Worm (Caenorhabditis elegans) whole organism, L2 larva: ENCODE data around the gene cest-1.2.

Experiments used
- C34F6.9 ChIP-seq: fragments of 150-350 bp; optimal IDR thresholded peaks from 2 replicates; lab custom pipeline; 2014; ENCODE audit warnings: missing biosample characterization, missing genetic modification characterization
- F13H6.1 ChIP-seq: sonication (generic microtip); optimal IDR thresholded peaks from 2 replicates; lab custom pipeline; 2016; ENCODE audit warnings: missing genetic modification characterization, missing compliant biosample characterization
- R02D3.7 ChIP-seq: fragments of 150-350 bp; optimal IDR thresholded peaks from 2 replicates; lab custom pipeline; 2014; ENCODE audit warnings: missing biosample characterization, missing genetic modification characterization
- aly-2 ChIP-seq: fragments of 150-350 bp; optimal IDR thresholded peaks from 2 replicates; lab custom pipeline; 2014; ENCODE audit warnings: missing biosample characterization, missing genetic modification characterization
- ama-1 ChIP-seq: fragments of 150-350 bp; optimal IDR thresholded peaks from 2 replicates; lab custom pipeline; 2018; ENCODE audit warnings: inconsistent platforms
- blmp-1 ChIP-seq: sonication (generic microtip); optimal IDR thresholded peaks from 2 replicates; lab custom pipeline; 2017; ENCODE audit warnings: missing genetic modification characterization, mild to moderate bottlenecking, missing compliant biosample characterization, antibody characterized with exemption, moderate library complexity; ENCODE audit not compliant: insufficient read depth
- ceh-16 ChIP-seq: fragments of 150-350 bp; optimal IDR thresholded peaks from 2 replicates; lab custom pipeline; 2014; ENCODE audit warnings: missing biosample characterization, missing genetic modification characterization
- crh-2 ChIP-seq: sonication (generic microtip); optimal IDR thresholded peaks from 2 replicates; lab custom pipeline; 2017; ENCODE audit warnings: missing biosample characterization, missing genetic modification characterization
- dmd-4 ChIP-seq: sonication (generic microtip); optimal IDR thresholded peaks from 2 replicates; lab custom pipeline; 2017; ENCODE audit warnings: missing biosample characterization, missing genetic modification characterization
- egl-27 ChIP-seq: sonication (generic microtip); optimal IDR thresholded peaks from 3 replicates; lab custom pipeline; 2017; ENCODE audit warnings: missing biosample characterization, missing genetic modification reagents, missing genetic modification characterization
- elt-1 ChIP-seq: fragments of 150-350 bp; optimal IDR thresholded peaks from 2 replicates; lab custom pipeline; 2014; ENCODE audit warnings: missing biosample characterization, missing genetic modification characterization
- elt-3 ChIP-seq: sonication (generic microtip); optimal IDR thresholded peaks from 2 replicates; lab custom pipeline; 2017; ENCODE audit warnings: missing biosample characterization, missing genetic modification characterization
- fos-1 ChIP-seq: fragments of 150-350 bp; optimal IDR thresholded peaks from 2 replicates; lab custom pipeline; 2014; ENCODE audit warnings: missing biosample characterization, missing genetic modification characterization
- gmeb-1 ChIP-seq: fragments of 150-350 bp; optimal IDR thresholded peaks from 2 replicates; lab custom pipeline; 2014; ENCODE audit warnings: missing biosample characterization, missing genetic modification characterization
- lin-11 ChIP-seq: fragments of 150-350 bp; sonication (generic microtip); optimal IDR thresholded peaks from 2 replicates; lab custom pipeline; 2014; ENCODE audit warnings: missing biosample characterization, missing genetic modification characterization, inconsistent platforms, mixed read lengths
- lin-13 ChIP-seq: fragments of 150-350 bp; optimal IDR thresholded peaks from 2 replicates; lab custom pipeline; 2014; ENCODE audit warnings: missing biosample characterization, missing genetic modification reagents, missing genetic modification characterization
- lsy-2 ChIP-seq, 2 experiments: fragments of 150-350 bp in 1 of 2; sonication (generic microtip) in 1 of 2; optimal IDR thresholded peaks; 2 replicates each; lab custom pipeline; 2014 to 2017; ENCODE audit warnings: missing biosample characterization in 2 of 2, missing genetic modification characterization in 2 of 2
- mab-5 ChIP-seq: fragments of 150-350 bp; optimal IDR thresholded peaks from 2 replicates; lab custom pipeline; 2014; ENCODE audit warnings: missing biosample characterization, missing genetic modification characterization
- mbf-1 ChIP-seq: sonication (generic microtip); optimal IDR thresholded peaks from 2 replicates; lab custom pipeline; 2017; ENCODE audit warnings: missing biosample characterization, missing genetic modification characterization
- nhr-10 ChIP-seq: sonication (generic microtip); optimal IDR thresholded peaks from 2 replicates; lab custom pipeline; 2017; ENCODE audit warnings: missing biosample characterization, missing genetic modification characterization
- nhr-12 ChIP-seq: fragments of 150-350 bp; optimal IDR thresholded peaks from 2 replicates; lab custom pipeline; 2014; ENCODE audit warnings: missing biosample characterization, missing genetic modification characterization
- nhr-129 ChIP-seq: fragments of 150-350 bp; optimal IDR thresholded peaks from 2 replicates; lab custom pipeline; 2014; ENCODE audit warnings: missing biosample characterization, missing genetic modification characterization
- nhr-23 ChIP-seq: fragments of 150-350 bp; optimal IDR thresholded peaks from 2 replicates; lab custom pipeline; 2014; ENCODE audit warnings: missing biosample characterization, missing genetic modification reagents, missing genetic modification characterization
- nhr-237 ChIP-seq: fragments of 150-350 bp; optimal IDR thresholded peaks from 2 replicates; lab custom pipeline; 2014; ENCODE audit warnings: missing biosample characterization, missing genetic modification characterization
- nhr-25 ChIP-seq: fragments of 150-350 bp; sonication (generic microtip); optimal IDR thresholded peaks from 3 replicates; lab custom pipeline; 2014; ENCODE audit warnings: missing biosample characterization, missing genetic modification characterization
- nhr-6 ChIP-seq: fragments of 150-350 bp; optimal IDR thresholded peaks from 2 replicates; lab custom pipeline; 2014; ENCODE audit warnings: missing biosample characterization, missing genetic modification characterization
- nhr-77 ChIP-seq: fragments of 150-350 bp; optimal IDR thresholded peaks from 2 replicates; lab custom pipeline; 2014; ENCODE audit warnings: missing biosample characterization, missing genetic modification characterization
- peb-1 ChIP-seq: fragments of 150-350 bp; optimal IDR thresholded peaks from 2 replicates; lab custom pipeline; 2014; ENCODE audit warnings: missing biosample characterization, missing genetic modification characterization
- sem-4 ChIP-seq: fragments of 150-350 bp; optimal IDR thresholded peaks from 2 replicates; lab custom pipeline; 2014; ENCODE audit warnings: missing biosample characterization, missing genetic modification reagents, missing genetic modification characterization
- skn-1 ChIP-seq: sonication (generic microtip); optimal IDR thresholded peaks from 2 replicates; lab custom pipeline; 2017; ENCODE audit warnings: missing biosample characterization, missing genetic modification characterization
- sma-3 ChIP-seq: sonication (generic microtip); optimal IDR thresholded peaks from 2 replicates; lab custom pipeline; 2016; ENCODE audit warnings: missing genetic modification reagents, missing genetic modification characterization, missing compliant biosample characterization
- sma-9 ChIP-seq, 2 experiments: fragments of 150-350 bp in 1 of 2; sonication (generic microtip) in 1 of 2; optimal IDR thresholded peaks; 2 replicates each; lab custom pipeline; 2014 to 2016; ENCODE audit warnings: missing genetic modification characterization in 2 of 2, mild to moderate bottlenecking in 1 of 2, missing biosample characterization in 1 of 2, missing compliant biosample characterization in 1 of 2, missing genetic modification reagents in 1 of 2, moderate library complexity in 1 of 2
- unc-39 ChIP-seq: fragments of 150-350 bp; optimal IDR thresholded peaks from 2 replicates; lab custom pipeline; 2014; ENCODE audit warnings: missing biosample characterization, missing genetic modification characterization
- unc-55 ChIP-seq: fragments of 150-350 bp; sonication (generic microtip); optimal IDR thresholded peaks from 3 replicates; lab custom pipeline; 2014; ENCODE audit warnings: missing biosample characterization, missing genetic modification reagents, missing genetic modification characterization
- unc-62 ChIP-seq: fragments of 150-350 bp; optimal IDR thresholded peaks from 2 replicates; lab custom pipeline; 2014; ENCODE audit warnings: missing biosample characterization, missing genetic modification reagents, missing genetic modification characterization
- zag-1 ChIP-seq: fragments of 150-350 bp; optimal IDR thresholded peaks from 2 replicates; lab custom pipeline; 2014; ENCODE audit warnings: missing biosample characterization, missing genetic modification characterization
- ztf-11 ChIP-seq: sonication (generic microtip); optimal IDR thresholded peaks from 2 replicates; lab custom pipeline; 2017; ENCODE audit warnings: missing biosample characterization, missing genetic modification characterization

cest-1.2 gene

ce11 chrV:14192870-14193269 lies 32.2 kb upstream of the cest-1.2 start:
- TF ChIP-seq ama-1, result no peak
- no peak for TF ChIP-seq C34F6.9 (tag; lab: Kevin White, UChicago)
- TF ChIP-seq skn-1 (tag; lab: Kevin White, UChicago), result no peak
- TF ChIP-seq nhr-6 (tag; lab: Kevin White, UChicago), result no peak
- TF ChIP-seq sma-9 (GFP tag; optimal IDR thresholded peaks at IDR 0.05; lab: Kevin White, UChicago), result no peak
- no peak for TF ChIP-seq sma-9 (tag; optimal IDR thresholded peaks at IDR 0.05; lab: Kevin White, UChicago)
- no peak for TF ChIP-seq nhr-23 (tag; lab: Kevin White, UChicago)
- no peak for TF ChIP-seq nhr-25
- TF ChIP-seq crh-2 (tag; lab: Kevin White, UChicago), result no peak

DNA sequence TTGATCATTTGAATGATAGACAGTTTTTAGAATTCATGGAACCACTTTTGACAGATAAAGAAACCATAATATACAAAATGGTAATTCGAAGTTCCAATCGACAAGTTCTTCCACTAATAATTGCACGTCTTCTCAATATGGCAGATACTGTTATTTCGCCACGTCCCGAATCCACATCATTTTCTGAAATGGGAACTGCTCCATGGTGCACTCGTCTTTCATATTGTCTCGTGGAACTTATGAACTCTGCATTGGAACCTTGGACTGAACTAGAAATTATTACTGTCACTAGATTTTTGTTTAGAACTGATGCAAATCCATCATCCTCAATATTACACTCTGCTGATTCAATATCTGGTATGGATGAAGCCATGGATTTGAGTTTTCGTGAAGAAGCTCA lies 26.4 kb upstream of the cest-1.2 start:
- TF ChIP-seq nhr-23 (tag; lab: Kevin White, UChicago) (no peak), R02D3.7 (tag; lab: Kevin White, UChicago) (no peak), lin-11 (tag; lab: Kevin White, UChicago) (no peak), aly-2 (tag; lab: Kevin White, UChicago) (no peak), peb-1 (no peak), ceh-16 (tag; lab: Kevin White, UChicago) (no peak), unc-39 (tag; lab: Kevin White, UChicago) (no peak), unc-62 (no peak), elt-3 (tag; lab: Kevin White, UChicago) (no peak), nhr-237 (tag; lab: Kevin White, UChicago) (no peak), blmp-1 (tag; lab: Kevin White, UChicago) (no peak), ztf-11 (tag; lab: Kevin White, UChicago) (no peak), ama-1 (no peak), mab-5 (tag; lab: Kevin White, UChicago) (no peak)

ce11 chrV:14185438-14185837 lies 24.8 kb upstream of the cest-1.2 start, which contains the start of the genes trm-1 and ints-2:
Gene trm-1, minus strand, starts transcription at chrV:14185612.
Gene ints-2, plus strand, starts transcription at chrV:14185686.
- TF ChIP-seq elt-3 (tag; lab: Kevin White, UChicago) (no peak), ceh-16 (tag; lab: Kevin White, UChicago) (no peak), zag-1 (tag; lab: Kevin White, UChicago) (peak; percentile 42), nhr-77 (no peak), lsy-2 (tag; optimal IDR thresholded peaks at IDR 0.05; lab: Kevin White, UChicago) (peak; percentile 60 to 80), nhr-10 (tag; lab: Kevin White, UChicago) (peak; percentile 13), nhr-6 (tag; lab: Kevin White, UChicago) (no peak), egl-27 (tag; lab: Kevin White, UChicago) (peak; percentile 65), nhr-23 (tag; lab: Kevin White, UChicago) (no peak), lin-13 (GFP tag; lab: Kevin White, UChicago) (peak; percentile 56), sma-3 (peak; percentile 51), sem-4 (tag; lab: Kevin White, UChicago) (peak; percentile 22), unc-55 (GFP tag; lab: Kevin White, UChicago) (peak; percentile 82), F13H6.1 (tag; lab: Kevin White, UChicago) (peak; percentile 45), fos-1 (tag; lab: Kevin White, UChicago) (peak; percentile 30), nhr-12 (tag; lab: Kevin White, UChicago) (no peak), C34F6.9 (tag; lab: Kevin White, UChicago) (peak; percentile 86), crh-2 (tag; lab: Kevin White, UChicago) (peak; percentile 64), gmeb-1 (tag; lab: Kevin White, UChicago) (peak; percentile 73), ama-1 (peak; percentile 25), sma-9 (GFP tag; optimal IDR thresholded peaks at IDR 0.05; lab: Kevin White, UChicago) (peak; percentile 63), sma-9 (tag; optimal IDR thresholded peaks at IDR 0.05; lab: Kevin White, UChicago) (no peak), lin-11 (tag; lab: Kevin White, UChicago) (no peak), blmp-1 (tag; lab: Kevin White, UChicago) (no peak), nhr-129 (tag; lab: Kevin White, UChicago) (peak; percentile 60), nhr-25 (peak; percentile 68)
- TF ChIP-seq, all 48 proteins: peak for 17

DNA sequence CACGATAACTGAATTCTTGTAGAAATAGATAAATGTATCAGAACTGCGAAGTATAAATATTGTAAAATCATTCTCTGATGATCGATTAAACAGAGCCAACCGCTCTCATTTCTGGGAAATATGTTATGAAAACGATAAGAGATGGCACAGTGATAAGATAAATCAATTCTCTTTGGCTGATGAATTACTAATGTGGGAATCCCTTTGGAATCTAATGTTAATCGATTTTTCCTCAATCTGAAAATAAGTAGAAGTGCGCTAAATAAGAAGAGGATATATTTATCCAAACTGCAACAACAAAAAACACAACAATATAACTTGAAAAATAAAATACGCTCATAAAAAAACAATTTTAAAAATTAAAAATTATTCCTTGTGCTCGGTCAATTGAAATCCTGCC lies 22.2 kb upstream of the cest-1.2 start, which contains the start of gene cest-2.3:
cest-2.3 (minus strand) TSS at position 101 of the 400 bp plus-strand sequence.
- no peak for TF ChIP-seq F13H6.1 (tag; lab: Kevin White, UChicago)
- TF ChIP-seq unc-55 (GFP tag; lab: Kevin White, UChicago), result no peak
- TF ChIP-seq nhr-25, result no peak
- TF ChIP-seq dmd-4, result no peak
- TF ChIP-seq R02D3.7 (tag; lab: Kevin White, UChicago), result no peak
- no peak for TF ChIP-seq mbf-1 (tag; lab: Kevin White, UChicago)
- no peak for TF ChIP-seq elt-3 (tag; lab: Kevin White, UChicago)
- TF ChIP-seq nhr-129 (tag; lab: Kevin White, UChicago), result no peak
- TF ChIP-seq nhr-237 (tag; lab: Kevin White, UChicago), result no peak
- no peak for TF ChIP-seq ama-1
- TF ChIP-seq mab-5 (tag; lab: Kevin White, UChicago), result no peak
- no peak for TF ChIP-seq elt-1 (tag; lab: Kevin White, UChicago)
- no peak for TF ChIP-seq ceh-16 (tag; lab: Kevin White, UChicago)
- no peak for TF ChIP-seq egl-27 (tag; lab: Kevin White, UChicago)
- no peak for TF ChIP-seq nhr-10 (tag; lab: Kevin White, UChicago)
- TF ChIP-seq ztf-11 (tag; lab: Kevin White, UChicago), result no peak
